Fruit fly (Drosophila melanogaster) whole organism, embryonic: Measurements from ENCODE around the gene Art1.
A peak's percentile ranks its signal among the peaks of the same experiment; 100 is the strongest.

Experiments used
- Abd-B ChIP-seq: fragments of 200-800 bp; sonication (Bioruptor generic); optimal IDR thresholded peaks from 2 replicates; lab custom pipeline; 2018; ENCODE audit warnings: missing biosample characterization, mild to moderate bottlenecking, missing genetic modification characterization, moderate library complexity
- Asciz ChIP-seq: fragments of 200-800 bp; sonication (Bioruptor generic); optimal IDR thresholded peaks from 2 replicates; lab custom pipeline; 2017; ENCODE audit warnings: missing biosample characterization, mild to moderate bottlenecking, missing genetic modification characterization, missing genetic modification reagents
- CG10431 ChIP-seq: fragments of 200-800 bp; sonication (Bioruptor generic); optimal IDR thresholded peaks from 3 replicates; lab custom pipeline; 2018; ENCODE audit warnings: missing biosample characterization, mild to moderate bottlenecking, missing genetic modification characterization
- CG10565 ChIP-seq: fragments of 200-800 bp; sonication (Bioruptor generic); optimal IDR thresholded peaks from 3 replicates; lab custom pipeline; 2016; ENCODE audit warnings: missing biosample characterization, mild to moderate bottlenecking, missing genetic modification characterization
- CG11456 ChIP-seq: fragments of 200-800 bp; sonication (Bioruptor generic); IDR thresholded peaks from 3 replicates; pipeline ENCODE4 v1.3.6; 2022; ENCODE audit warnings: missing biosample characterization, missing genetic modification characterization
- CG13287 ChIP-seq: fragments of 200-800 bp; sonication (Bioruptor generic); IDR thresholded peaks from 2 replicates; pipeline ENCODE4 v1.3.6; 2022; ENCODE audit warnings: missing biosample characterization, missing genetic modification characterization; ENCODE audit not compliant: partially characterized antibody
- CG13775 ChIP-seq: fragments of 200-800 bp; sonication (Bioruptor generic); optimal IDR thresholded peaks from 3 replicates; lab custom pipeline; 2017; ENCODE audit warnings: missing biosample characterization, mild to moderate bottlenecking, missing genetic modification characterization
- CG14710 ChIP-seq: fragments of 200-800 bp; sonication (Bioruptor generic); optimal IDR thresholded peaks from 3 replicates; lab custom pipeline; 2019; ENCODE audit warnings: missing biosample characterization, mild to moderate bottlenecking, missing genetic modification characterization, moderate library complexity
- CG16813 ChIP-seq: fragments of 200-800 bp; sonication (Bioruptor generic); IDR thresholded peaks from 3 replicates; pipeline ENCODE4 v1.3.6; 2022; ENCODE audit warnings: missing biosample characterization, missing genetic modification characterization; ENCODE audit not compliant: partially characterized antibody
- CG16815 ChIP-seq: fragments of 200-800 bp; sonication (Bioruptor generic); optimal IDR thresholded peaks from 3 replicates; lab custom pipeline; 2017; ENCODE audit warnings: missing biosample characterization, mild to moderate bottlenecking, missing genetic modification characterization
- CG17385 ChIP-seq: fragments of 200-800 bp; sonication (Bioruptor generic); optimal IDR thresholded peaks from 3 replicates; lab custom pipeline; 2018; ENCODE audit warnings: missing biosample characterization, mild to moderate bottlenecking, missing genetic modification characterization
- CG17912 ChIP-seq: fragments of 200-800 bp; sonication (Bioruptor generic); optimal IDR thresholded peaks from 2 replicates; lab custom pipeline; 2018; ENCODE audit warnings: missing biosample characterization, mild to moderate bottlenecking, missing genetic modification characterization
- CG18011 ChIP-seq: fragments of 200-800 bp; sonication (Bioruptor generic); optimal IDR thresholded peaks from 2 replicates; lab custom pipeline; 2017; ENCODE audit warnings: missing biosample characterization, missing genetic modification characterization, mild to moderate bottlenecking, moderate library complexity, missing genotype
- CG33557 ChIP-seq: fragments of 200-800 bp; sonication (Bioruptor generic); optimal IDR thresholded peaks from 2 replicates; lab custom pipeline; 2019; ENCODE audit warnings: missing biosample characterization, mild to moderate bottlenecking, missing genetic modification characterization, moderate library complexity
- CG8281 ChIP-seq: fragments of 200-800 bp; sonication (Bioruptor generic); optimal IDR thresholded peaks from 2 replicates; lab custom pipeline; 2018; ENCODE audit warnings: missing biosample characterization, mild to moderate bottlenecking, missing genetic modification characterization, moderate library complexity
- Camta ChIP-seq: fragments of 200-800 bp; sonication (Bioruptor generic); optimal IDR thresholded peaks from 2 replicates; lab custom pipeline; 2016; ENCODE audit warnings: missing biosample characterization, missing genetic modification characterization
- D ChIP-seq, 2 experiments: fragments of 200-800 bp in 1 of 2; fragments of >200 bp in 1 of 2; sonication (Bioruptor generic) in 1 of 2; optimal IDR thresholded peaks; 2 replicates in 1 of 2; 3 replicates in 1 of 2; lab custom pipeline; 2017; ENCODE audit warnings: mild to moderate bottlenecking in 1 of 2, missing biosample characterization in 1 of 2, missing genetic modification characterization in 1 of 2, missing genetic modification reagents in 1 of 2
- Dad ChIP-seq: fragments of 200-800 bp; sonication (Bioruptor generic); optimal IDR thresholded peaks from 3 replicates; lab custom pipeline; 2016; ENCODE audit warnings: missing biosample characterization, missing genetic modification characterization
- Dbx ChIP-seq: fragments of 200-800 bp; sonication (Bioruptor generic); IDR thresholded peaks from 3 replicates; pipeline ENCODE4 v1.3.6; 2022; ENCODE audit warnings: missing biosample characterization, missing genetic modification characterization
- Poxn ChIP-seq: fragments of 200-800 bp; sonication (Bioruptor generic); IDR thresholded peaks from 2 replicates; pipeline ENCODE4 v1.3.6; 2022; ENCODE audit warnings: missing biosample characterization, missing genetic modification characterization
- ab ChIP-seq: fragments of 200-800 bp; sonication (Bioruptor generic); optimal IDR thresholded peaks from 2 replicates; lab custom pipeline; 2016; ENCODE audit warnings: missing biosample characterization, missing genetic modification characterization
- ac ChIP-seq: fragments of 200-800 bp; sonication (Bioruptor generic); optimal IDR thresholded peaks from 3 replicates; lab custom pipeline; 2017; ENCODE audit warnings: missing biosample characterization, mild to moderate bottlenecking, missing genetic modification characterization
- ato ChIP-seq: fragments of 200-800 bp; sonication (Bioruptor generic); IDR thresholded peaks from 2 replicates; pipeline ENCODE4 v1.3.6; 2022; ENCODE audit warnings: missing biosample characterization, missing genetic modification characterization; ENCODE audit not compliant: partially characterized antibody
- az2 ChIP-seq: fragments of 200-800 bp; sonication (Bioruptor generic); optimal IDR thresholded peaks from 3 replicates; lab custom pipeline; 2016; ENCODE audit warnings: missing biosample characterization, missing genetic modification characterization
- bsh ChIP-seq, 2 experiments: fragments of 200-800 bp; sonication (Bioruptor generic); optimal IDR thresholded peaks; 2 replicates each; lab custom pipeline; 2017 to 2018; ENCODE audit warnings: mild to moderate bottlenecking in 2 of 2, missing biosample characterization in 2 of 2, missing genetic modification characterization in 2 of 2, moderate library complexity in 1 of 2
- dpn ChIP-seq, 2 experiments: fragments of 200-800 bp; sonication (Bioruptor generic); optimal IDR thresholded peaks; 3 replicates each; lab custom pipeline; 2016; ENCODE audit warnings: missing biosample characterization in 2 of 2, missing genetic modification characterization in 2 of 2
- eve ChIP-seq, 2 experiments: fragments of >200 bp; optimal IDR thresholded peaks; 2 replicates each; lab custom pipeline; 2017; ENCODE audit warnings: missing biosample characterization in 2 of 2, missing genetic modification characterization in 2 of 2
- ewg ChIP-seq: fragments of 200-800 bp; sonication (Bioruptor generic); optimal IDR thresholded peaks from 3 replicates; lab custom pipeline; 2017; ENCODE audit warnings: mild to moderate bottlenecking, missing biosample characterization, missing genetic modification reagents, missing genetic modification characterization
- grau ChIP-seq: fragments of 200-800 bp; optimal IDR thresholded peaks from 3 replicates; lab custom pipeline; 2019; ENCODE audit warnings: missing biosample characterization, mild to moderate bottlenecking, missing genetic modification characterization, moderate library complexity
- gro ChIP-seq: fragments of 200-800 bp; sonication (Bioruptor generic); optimal IDR thresholded peaks from 2 replicates; lab custom pipeline; 2016; ENCODE audit warnings: missing biosample characterization, missing genetic modification characterization
- ham ChIP-seq: fragments of 200-800 bp; sonication (Bioruptor generic); IDR thresholded peaks from 2 replicates; pipeline ENCODE4 v1.3.6; 2022; ENCODE audit warnings: missing biosample characterization, missing genetic modification characterization
- her ChIP-seq: fragments of 200-800 bp; sonication (Bioruptor generic); optimal IDR thresholded peaks from 2 replicates; lab custom pipeline; 2016; ENCODE audit warnings: missing biosample characterization, missing genetic modification characterization
- kni ChIP-seq: fragments of 200-800 bp; sonication (Bioruptor generic); optimal IDR thresholded peaks from 3 replicates; lab custom pipeline; 2017; ENCODE audit warnings: mild to moderate bottlenecking, missing biosample characterization, missing genetic modification reagents, missing genetic modification characterization
- luna ChIP-seq: fragments of 200-800 bp; sonication (Bioruptor generic); optimal IDR thresholded peaks from 2 replicates; lab custom pipeline; 2016; ENCODE audit warnings: missing biosample characterization, missing genetic modification characterization
- mirr ChIP-seq: fragments of 200-800 bp; sonication (Bioruptor generic); optimal IDR thresholded peaks from 3 replicates; lab custom pipeline; 2018; ENCODE audit warnings: missing biosample characterization, mild to moderate bottlenecking, missing genetic modification characterization
- otp ChIP-seq: fragments of 200-800 bp; sonication (Bioruptor generic); IDR thresholded peaks from 3 replicates; pipeline ENCODE4, ENCODE4 v1.3.6; 2022; ENCODE audit warnings: missing biosample characterization, missing genetic modification characterization
- phol ChIP-seq: fragments of 200-800 bp; sonication (Bioruptor generic); optimal IDR thresholded peaks from 3 replicates; lab custom pipeline; 2018; ENCODE audit warnings: missing biosample characterization, mild to moderate bottlenecking, missing genetic modification characterization, moderate library complexity
- pum ChIP-seq: fragments of 200-800 bp; sonication (Bioruptor generic); optimal IDR thresholded peaks from 2 replicates; lab custom pipeline; 2016; ENCODE audit warnings: missing biosample characterization, missing genetic modification characterization
- sima ChIP-seq: fragments of 200-800 bp; sonication (Bioruptor generic); optimal IDR thresholded peaks from 2 replicates; lab custom pipeline; 2016; ENCODE audit warnings: missing biosample characterization, missing genetic modification characterization
- so ChIP-seq: fragments of 200-800 bp; sonication (Bioruptor generic); IDR thresholded peaks from 3 replicates; pipeline ENCODE4 v1.3.6; 2022; ENCODE audit warnings: missing biosample characterization, missing genetic modification characterization
- sob ChIP-seq: fragments of 200-800 bp; sonication (Bioruptor generic); IDR thresholded peaks from 2 replicates; pipeline ENCODE4 v1.3.6; 2022; ENCODE audit warnings: missing biosample characterization, missing genetic modification characterization
- ssp ChIP-seq: fragments of 200-800 bp; sonication (Bioruptor generic); IDR thresholded peaks from 2 replicates; pipeline ENCODE4 v1.3.6; 2022; ENCODE audit warnings: missing biosample characterization, missing genetic modification characterization
- trem ChIP-seq: fragments of 200-800 bp; optimal IDR thresholded peaks from 3 replicates; lab custom pipeline; 2019; ENCODE audit warnings: missing biosample characterization, mild to moderate bottlenecking, missing genetic modification characterization, moderate library complexity
- ttk ChIP-seq: fragments of 200-800 bp; sonication (Bioruptor generic); IDR thresholded peaks from 2 replicates; pipeline ENCODE4 v2.1.2; 2022; ENCODE audit warnings: missing biosample characterization, missing genetic modification characterization
- yki ChIP-seq: fragments of >200 bp; optimal IDR thresholded peaks from 3 replicates; lab custom pipeline; 2018

Gene Art1

DNA sequence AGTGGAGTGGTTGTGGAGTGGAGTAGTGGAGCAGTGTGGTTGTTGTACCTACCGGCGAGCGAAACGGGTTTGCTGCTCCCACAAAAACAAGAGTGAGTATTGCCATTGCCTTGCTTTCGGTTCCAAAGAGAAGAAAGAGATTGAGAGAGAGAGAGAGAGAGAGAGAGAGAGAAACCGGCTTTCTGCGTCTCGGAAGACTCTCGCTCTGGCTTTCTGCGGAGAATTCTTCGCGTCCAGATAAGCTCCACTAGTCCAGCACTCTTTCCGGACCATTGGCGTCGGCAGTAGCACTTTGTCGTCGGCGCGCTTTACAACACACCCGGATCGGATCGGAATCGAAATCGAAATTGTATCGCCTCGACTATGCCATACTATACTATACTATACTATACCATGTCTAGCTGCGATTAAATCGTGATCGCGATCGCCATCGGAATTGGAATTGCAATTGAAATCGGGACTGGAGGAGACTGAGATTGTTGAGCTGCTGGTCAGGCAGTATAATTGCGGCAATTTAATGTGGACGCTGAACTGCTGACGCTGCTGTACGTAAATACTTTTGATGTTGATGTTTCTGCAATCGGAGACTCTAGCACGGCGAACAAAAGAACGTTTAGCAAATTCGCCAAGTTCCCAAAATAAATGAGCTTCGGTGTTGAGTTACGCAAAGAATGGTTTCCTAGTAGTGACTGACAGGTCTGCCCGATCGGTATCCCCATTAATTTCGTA is 38.9 kb upstream of the Art1 start, which contains the start of gene Cad86C (continued):
- TF ChIP-seq ac (GFP tag; lab: Kevin White, UChicago) (no peak), kni (GFP tag; lab: Kevin White, UChicago) (peak; percentile 63), trem (tag; lab: Kevin White, UChicago) (no peak), CG17385 (GFP tag; lab: Kevin White, UChicago) (peak; percentile 12), eve (GFP tag; optimal IDR thresholded peaks at IDR 0.05; lab: Kevin White, UChicago) (no peak), her (GFP tag; lab: Kevin White, UChicago) (no peak), CG11456 (GFP tag; lab: Robert Waterston, UW) (no peak), ham (GFP tag; lab: Robert Waterston, UW) (no peak), Camta (GFP tag; lab: Kevin White, UChicago) (no peak), Asciz (GFP tag; lab: Kevin White, UChicago) (peak; percentile 11), luna (no peak), pum (GFP tag; lab: Kevin White, UChicago) (no peak), CG10565 (GFP tag; lab: Kevin White, UChicago) (no peak), CG17912 (GFP tag; lab: Kevin White, UChicago) (no peak), D (optimal IDR thresholded peaks at IDR 0.05; lab: Kevin White, UChicago) (no peak), D (GFP tag; optimal IDR thresholded peaks at IDR 0.05; lab: Kevin White, UChicago) (no peak), CG16815 (GFP tag; lab: Kevin White, UChicago) (no peak), CG18011 (GFP tag; lab: Kevin White, UChicago) (no peak), CG13775 (GFP tag; lab: Kevin White, UChicago) (no peak), dpn (GFP tag; optimal IDR thresholded peaks at IDR 0.05; lab: Kevin White, UChicago) (no peak), Poxn (no peak), mirr (GFP tag; lab: Kevin White, UChicago) (peak; percentile 15), sob (GFP tag; lab: Robert Waterston, UW) (peak; percentile 25; the same call in 1 of the 2 replicates), ato (GFP tag; lab: Robert Waterston, UW) (peak; percentile 45; the same call in 1 of the 2 replicates), az2 (GFP tag; lab: Kevin White, UChicago) (no peak), yki (lab: Kevin White, UChicago) (peak; percentile 97), phol (tag; lab: Kevin White, UChicago) (no peak), CG10431 (GFP tag; lab: Kevin White, UChicago) (no peak), gro (GFP tag; lab: Kevin White, UChicago) (no peak), CG13287 (peak; percentile 61), bsh (GFP tag; optimal IDR thresholded peaks at IDR 0.05; lab: Kevin White, UChicago) (peak in 1 of 2 experiments; percentile 43), ab (GFP tag; lab: Kevin White, UChicago) (no peak), CG14710 (tag; lab: Kevin White, UChicago) (no peak), CG16813 (GFP tag; lab: Robert Waterston, UW) (peak; percentile 47; the same call in 1 of the 3 replicates), otp (no peak), ssp (no peak), grau (no peak), CG8281 (no peak), ttk (GFP tag; lab: Robert Waterston, UW) (no peak), ewg (GFP tag; lab: Kevin White, UChicago) (no peak), Dbx (GFP tag; lab: Robert Waterston, UW) (0 out of 3 replicates have a peak, but pooled peaks have one; percentile 21), Abd-B (no peak), Dad (no peak), so (GFP tag; lab: Robert Waterston, UW) (peak; percentile 21; the same call in 1 of the 3 replicates), sima (GFP tag; lab: Kevin White, UChicago) (no peak), CG33557 (GFP tag; lab: Kevin White, UChicago) (no peak)
